Fruit fly (Drosophila melanogaster) whole organism, embryonic: ENCODE data around the gene Cda5.

Experiments used
- ATbp ChIP-seq: fragments of 200-800 bp; sonication (Bioruptor generic); optimal IDR thresholded peaks from 2 replicates; lab custom pipeline; 2017; ENCODE audit warnings: missing biosample characterization, mild to moderate bottlenecking, missing genetic modification characterization, missing genetic modification reagents
- Adf1 ChIP-seq: fragments of 200-800 bp; sonication (Bioruptor generic); IDR thresholded peaks from 2 replicates; pipeline ENCODE4 v1.3.6; 2022; ENCODE audit warnings: missing biosample characterization, missing genetic modification characterization
- Asciz ChIP-seq: fragments of 200-800 bp; sonication (Bioruptor generic); optimal IDR thresholded peaks from 2 replicates; lab custom pipeline; 2017; ENCODE audit warnings: missing biosample characterization, mild to moderate bottlenecking, missing genetic modification characterization, missing genetic modification reagents
- C15 ChIP-seq: fragments of 200-800 bp; sonication (Bioruptor generic); IDR thresholded peaks from 3 replicates; pipeline ENCODE4 v1.3.6; 2022; ENCODE audit warnings: missing biosample characterization, missing genetic modification characterization
- CG10209 ChIP-seq: fragments of 200-800 bp; sonication (Bioruptor generic); optimal IDR thresholded peaks from 3 replicates; lab custom pipeline; 2017; ENCODE audit warnings: missing biosample characterization, mild to moderate bottlenecking, missing genetic modification characterization, missing genetic modification reagents
- CG10462 ChIP-seq: fragments of 200-800 bp; sonication (Bioruptor generic); optimal IDR thresholded peaks from 2 replicates; lab custom pipeline; 2016; ENCODE audit warnings: missing biosample characterization, missing genetic modification characterization
- CG11093 ChIP-seq: fragments of 200-800 bp; sonication (Bioruptor generic); IDR thresholded peaks from 3 replicates; pipeline ENCODE4 v1.3.6; 2022; ENCODE audit warnings: missing biosample characterization, missing genetic modification characterization
- CG12071 ChIP-seq: fragments of 200-800 bp; sonication (Bioruptor generic); optimal IDR thresholded peaks from 3 replicates; lab custom pipeline; 2018; ENCODE audit warnings: missing biosample characterization, mild to moderate bottlenecking, missing genetic modification characterization
- CG1603 ChIP-seq: fragments of 200-800 bp; sonication (Bioruptor generic); optimal IDR thresholded peaks from 2 replicates; lab custom pipeline; 2019; ENCODE audit warnings: missing biosample characterization, mild to moderate bottlenecking, missing genetic modification characterization, moderate library complexity
- CG16813 ChIP-seq: fragments of 200-800 bp; sonication (Bioruptor generic); IDR thresholded peaks from 3 replicates; pipeline ENCODE4 v1.3.6; 2022; ENCODE audit warnings: missing biosample characterization, missing genetic modification characterization; ENCODE audit not compliant: partially characterized antibody
- CG1832 ChIP-seq: fragments of 200-800 bp; sonication (Bioruptor generic); optimal IDR thresholded peaks from 2 replicates; lab custom pipeline; 2017; ENCODE audit warnings: missing biosample characterization, mild to moderate bottlenecking, missing genetic modification characterization, inconsistent platforms
- CG18599 ChIP-seq: fragments of 200-800 bp; sonication (Bioruptor generic); optimal IDR thresholded peaks from 3 replicates; lab custom pipeline; 2017; ENCODE audit warnings: missing biosample characterization, missing genetic modification characterization, mild to moderate bottlenecking, moderate library complexity, missing genetic modification reagents
- CG2712 ChIP-seq: fragments of 200-800 bp; optimal IDR thresholded peaks from 3 replicates; lab custom pipeline; 2019; ENCODE audit warnings: missing biosample characterization, mild to moderate bottlenecking, missing genetic modification characterization, moderate library complexity
- CG2889 ChIP-seq: fragments of 200-800 bp; sonication (Bioruptor generic); IDR thresholded peaks from 3 replicates; pipeline ENCODE4 v1.3.6; 2022; ENCODE audit warnings: missing biosample characterization, missing genetic modification characterization
- CG31441 ChIP-seq: fragments of 200-800 bp; sonication (Bioruptor generic); IDR thresholded peaks from 2 replicates; pipeline ENCODE4 v1.3.6; 2022; ENCODE audit warnings: missing biosample characterization, missing genetic modification characterization
- CG32532 ChIP-seq: fragments of 200-800 bp; sonication (Bioruptor generic); IDR thresholded peaks from 2 replicates; pipeline ENCODE4 v1.3.6; 2022; ENCODE audit warnings: missing biosample characterization, missing genetic modification characterization
- CG4617 ChIP-seq: fragments of 200-800 bp; sonication (Bioruptor generic); optimal IDR thresholded peaks from 3 replicates; lab custom pipeline; 2016; ENCODE audit warnings: missing biosample characterization, missing genetic modification characterization, borderline replicate concordance
- CG7357 ChIP-seq: fragments of 200-800 bp; sonication (Bioruptor generic); IDR thresholded peaks from 3 replicates; pipeline ENCODE4 v1.3.6; 2022; ENCODE audit warnings: missing biosample characterization, missing genetic modification characterization
- CG8388 ChIP-seq: fragments of 200-800 bp; sonication (Bioruptor generic); optimal IDR thresholded peaks from 2 replicates; lab custom pipeline; 2019; ENCODE audit warnings: missing biosample characterization, mild to moderate bottlenecking, missing genetic modification characterization, moderate library complexity
- CG8924 ChIP-seq: fragments of 200-800 bp; optimal IDR thresholded peaks from 3 replicates; lab custom pipeline; 2019; ENCODE audit warnings: missing biosample characterization, mild to moderate bottlenecking, missing genetic modification characterization, moderate library complexity
- CG9817 ChIP-seq: fragments of 200-800 bp; sonication (Bioruptor generic); optimal IDR thresholded peaks from 2 replicates; lab custom pipeline; 2018; ENCODE audit warnings: missing biosample characterization, mild to moderate bottlenecking, missing genetic modification characterization, moderate library complexity
- Dip3 ChIP-seq: fragments of 200-800 bp; sonication (Bioruptor generic); optimal IDR thresholded peaks from 3 replicates; lab custom pipeline; 2016; ENCODE audit warnings: missing biosample characterization, missing genetic modification characterization
- Gsc ChIP-seq: fragments of 200-800 bp; sonication (Bioruptor generic); IDR thresholded peaks from 2 replicates; pipeline ENCODE4 v1.3.6; 2022; ENCODE audit warnings: missing biosample characterization, missing genetic modification characterization
- Hand ChIP-seq: fragments of 200-800 bp; sonication (Bioruptor generic); optimal IDR thresholded peaks from 2 replicates; lab custom pipeline; 2017; ENCODE audit warnings: mild to moderate bottlenecking, missing biosample characterization, missing genetic modification reagents, missing genetic modification characterization
- MBD-R2 ChIP-seq: fragments of 200-800 bp; sonication (Bioruptor generic); IDR thresholded peaks from 2 replicates; pipeline ENCODE4 v1.3.6; 2022; ENCODE audit warnings: missing biosample characterization, missing genetic modification characterization
- Med ChIP-seq: fragments of 200-800 bp; sonication (Bioruptor generic); peaks from one replicate; lab custom pipeline; 2016; ENCODE audit warnings: missing biosample characterization, missing genetic modification characterization, mild to moderate bottlenecking, inconsistent platforms, moderate library complexity
- NfI ChIP-seq: fragments of 200-800 bp; sonication (Bioruptor generic); optimal IDR thresholded peaks from 3 replicates; lab custom pipeline; 2018; ENCODE audit warnings: missing biosample characterization, mild to moderate bottlenecking, missing genetic modification characterization, moderate library complexity
- Oaz ChIP-seq: fragments of 200-800 bp; sonication (Bioruptor generic); IDR thresholded peaks from 2 replicates; pipeline ENCODE4 v1.3.6; 2022; ENCODE audit warnings: missing biosample characterization, missing genetic modification characterization
- Optix ChIP-seq: fragments of 200-800 bp; sonication (Bioruptor generic); IDR thresholded peaks from 3 replicates; pipeline ENCODE4 v1.3.6; 2022; ENCODE audit warnings: missing biosample characterization, missing genetic modification characterization
- Poxn ChIP-seq: fragments of 200-800 bp; sonication (Bioruptor generic); IDR thresholded peaks from 2 replicates; pipeline ENCODE4 v1.3.6; 2022; ENCODE audit warnings: missing biosample characterization, missing genetic modification characterization
- Sry-δ ChIP-seq: fragments of 200-800 bp; sonication (Bioruptor generic); optimal IDR thresholded peaks from 2 replicates; lab custom pipeline; 2016; ENCODE audit warnings: missing biosample characterization, missing genetic modification characterization
- Usf ChIP-seq: fragments of 200-800 bp; sonication (Bioruptor generic); optimal IDR thresholded peaks from 2 replicates; lab custom pipeline; 2017; ENCODE audit warnings: missing genotype, missing biosample characterization, missing genetic modification characterization
- Vsx1 ChIP-seq: fragments of 200-800 bp; sonication (Bioruptor generic); optimal IDR thresholded peaks from 2 replicates; lab custom pipeline; 2017; ENCODE audit warnings: missing biosample characterization, mild to moderate bottlenecking, missing genetic modification characterization, missing genetic modification reagents
- abd-A ChIP-seq: fragments of 200-800 bp; sonication (Bioruptor generic); optimal IDR thresholded peaks from 3 replicates; lab custom pipeline; 2019; ENCODE audit warnings: missing biosample characterization, mild to moderate bottlenecking, missing genetic modification characterization, moderate library complexity
- bcd ChIP-seq: fragments of 200-800 bp; sonication (Bioruptor generic); optimal IDR thresholded peaks from 2 replicates; lab custom pipeline; 2017; ENCODE audit warnings: missing biosample characterization, mild to moderate bottlenecking, missing genetic modification characterization
- cato ChIP-seq: fragments of 200-800 bp; sonication (Bioruptor generic); optimal IDR thresholded peaks from 2 replicates; lab custom pipeline; 2016; ENCODE audit warnings: missing biosample characterization, missing genetic modification characterization, borderline replicate concordance
- crol ChIP-seq: fragments of 200-800 bp; sonication (Bioruptor generic); IDR thresholded peaks from 2 replicates; pipeline ENCODE4 v1.3.6; 2022; ENCODE audit warnings: missing biosample characterization, missing genetic modification characterization
- dm ChIP-seq: fragments of 200-800 bp; sonication (Bioruptor generic); optimal IDR thresholded peaks from 3 replicates; lab custom pipeline; 2016; ENCODE audit warnings: missing biosample characterization, missing genetic modification characterization
- jing ChIP-seq: fragments of 200-800 bp; sonication (Bioruptor generic); optimal IDR thresholded peaks from 2 replicates; lab custom pipeline; 2018; ENCODE audit warnings: missing biosample characterization, mild to moderate bottlenecking, missing genetic modification characterization
- kay ChIP-seq: fragments of 200-800 bp; sonication (Bioruptor generic); optimal IDR thresholded peaks from 2 replicates; lab custom pipeline; 2016; ENCODE audit warnings: missing biosample characterization, missing genetic modification characterization
- ken ChIP-seq: fragments of 200-800 bp; sonication (Bioruptor generic); IDR thresholded peaks from 3 replicates; pipeline ENCODE4 v1.3.6; 2022; ENCODE audit warnings: missing biosample characterization, missing genetic modification characterization
- klu ChIP-seq: fragments of 200-800 bp; sonication (Bioruptor generic); IDR thresholded peaks from 2 replicates; pipeline ENCODE4 v1.3.6; 2022; ENCODE audit warnings: missing biosample characterization, missing genetic modification characterization
- nerfin-1 ChIP-seq: fragments of 200-800 bp; sonication (Bioruptor generic); optimal IDR thresholded peaks from 3 replicates; lab custom pipeline; 2019; ENCODE audit warnings: missing biosample characterization, mild to moderate bottlenecking, missing genetic modification characterization, moderate library complexity
- schlank ChIP-seq: fragments of 200-800 bp; sonication (Bioruptor generic); optimal IDR thresholded peaks from 2 replicates; lab custom pipeline; 2018; ENCODE audit warnings: missing biosample characterization, mild to moderate bottlenecking, missing genetic modification characterization
- seq ChIP-seq: fragments of 200-800 bp; sonication (Bioruptor generic); IDR thresholded peaks from 2 replicates; pipeline ENCODE4 v1.3.6; 2022; ENCODE audit warnings: missing biosample characterization, missing genetic modification characterization
- sim ChIP-seq: fragments of 200-800 bp; sonication (Bioruptor generic); IDR thresholded peaks from 2 replicates; pipeline ENCODE4 v1.3.6; 2022; ENCODE audit warnings: missing biosample characterization, missing genetic modification characterization
- sr ChIP-seq: fragments of 200-800 bp; sonication (Bioruptor generic); IDR thresholded peaks from 3 replicates; pipeline ENCODE4 v1.3.6; 2022; ENCODE audit warnings: missing biosample characterization, missing genetic modification characterization
- vvl ChIP-seq: fragments of 200-800 bp; sonication (Bioruptor generic); IDR thresholded peaks from 2 replicates; pipeline ENCODE4 v1.3.6; 2022; ENCODE audit warnings: missing biosample characterization, missing genetic modification characterization
- zen ChIP-seq: fragments of 200-800 bp; sonication (Bioruptor generic); optimal IDR thresholded peaks from 3 replicates; lab custom pipeline; 2018; ENCODE audit warnings: missing biosample characterization, mild to moderate bottlenecking, missing genetic modification characterization, moderate library complexity

The Cda5 gene

DNA sequence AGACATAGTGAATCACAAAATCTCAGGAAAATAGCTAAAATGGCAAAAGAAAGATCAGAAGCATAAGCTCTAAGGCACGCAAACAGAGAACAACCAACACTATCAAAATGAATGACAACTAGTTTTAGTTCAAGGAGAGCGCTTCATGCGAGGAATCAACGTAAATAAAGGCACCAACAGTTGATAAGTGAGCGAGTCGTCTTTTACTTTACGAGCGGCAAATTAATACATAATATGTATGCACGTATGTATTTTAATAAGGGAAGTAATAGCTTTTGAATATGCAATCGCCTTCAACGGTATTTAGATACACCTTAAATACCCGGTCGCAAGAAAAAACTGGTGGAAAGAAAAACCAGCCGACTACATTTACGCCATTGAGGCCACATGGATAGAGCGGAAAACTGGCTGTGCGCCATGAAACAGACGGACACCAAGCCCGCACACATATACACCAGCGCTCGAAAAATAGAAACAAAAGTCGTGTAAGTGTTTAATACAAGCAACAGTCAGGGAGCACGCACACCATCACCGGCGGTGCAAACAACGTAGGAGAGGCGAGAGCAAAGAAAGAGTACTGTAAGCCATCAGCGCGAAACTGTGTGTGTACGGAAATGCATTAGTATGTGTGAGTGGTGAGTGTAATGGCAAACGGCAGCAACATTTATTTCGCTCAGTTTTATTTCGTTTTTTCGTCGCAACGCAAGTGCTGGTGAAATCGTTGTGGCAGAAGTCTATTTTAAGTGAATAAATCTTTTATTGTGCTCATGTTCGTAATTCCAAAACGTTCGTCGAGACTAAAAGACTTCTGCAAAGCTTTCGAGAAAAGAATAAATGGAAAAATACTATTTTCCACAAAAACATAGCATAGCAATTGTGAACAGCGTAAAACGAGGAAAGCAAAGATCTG is 1.4 kb upstream of the Cda5 start, which contains the start of gene dbr (continued):
- TF ChIP-seq seq (GFP tag; lab: Robert Waterston, UW) = no peak; the same call in 1 of the 2 replicates
- no peak for TF ChIP-seq Asciz (GFP tag; lab: Kevin White, UChicago)
- TF ChIP-seq sim (GFP tag; lab: Robert Waterston, UW) = no peak
- TF ChIP-seq C15 (GFP tag; lab: Robert Waterston, UW) = no peak
- TF ChIP-seq abd-A (tag; lab: Kevin White, UChicago) = peak; percentile 91
- TF ChIP-seq bcd = no peak
- TF ChIP-seq NfI (GFP tag; lab: Kevin White, UChicago) = peak; percentile 26
- peak; percentile 36; the same call in 1 of the 2 replicates for TF ChIP-seq Adf1
- TF ChIP-seq CG11093 (GFP tag; lab: Robert Waterston, UW) = no peak
- TF ChIP-seq crol = no peak; the same call in 1 of the 2 replicates
- TF ChIP-seq sr (GFP tag; lab: Robert Waterston, UW) = no peak
- TF ChIP-seq MBD-R2 = no peak
- TF ChIP-seq CG2712 (tag; lab: Kevin White, UChicago) = peak; percentile 17
- TF ChIP-seq nerfin-1 = peak; percentile 24
- no peak for TF ChIP-seq CG2889 (GFP tag; lab: Robert Waterston, UW)
- no peak for TF ChIP-seq Sry-δ (GFP tag; lab: Kevin White, UChicago)
- TF ChIP-seq Oaz (GFP tag; lab: Robert Waterston, UW) = no peak
- no peak for TF ChIP-seq jing (GFP tag; lab: Kevin White, UChicago)
- TF ChIP-seq Vsx1 (GFP tag; lab: Kevin White, UChicago) = no peak
- TF ChIP-seq Dip3 = no peak
- no peak for TF ChIP-seq klu
- no peak for TF ChIP-seq Gsc (GFP tag; lab: Robert Waterston, UW)
- TF ChIP-seq ATbp (GFP tag; lab: Kevin White, UChicago) = peak; percentile 9
- TF ChIP-seq CG10209 (GFP tag; lab: Kevin White, UChicago) = no peak
- no peak for TF ChIP-seq CG16813 (GFP tag; lab: Robert Waterston, UW)
- TF ChIP-seq CG12071 (GFP tag; lab: Kevin White, UChicago) = no peak
- TF ChIP-seq CG32532 (GFP tag; lab: Robert Waterston, UW) = 0 out of 2 replicates have a peak, but pooled peaks have one; percentile 22
- peak; percentile 62; the same call in 1 of the 2 replicates for TF ChIP-seq vvl (GFP tag; lab: Robert Waterston, UW)
- no peak for TF ChIP-seq CG1832
- TF ChIP-seq cato = no peak
- TF ChIP-seq Optix (GFP tag; lab: Robert Waterston, UW) = no peak
- TF ChIP-seq CG9817 (tag; lab: Kevin White, UChicago) = no peak
- TF ChIP-seq kay = no peak
- no peak for TF ChIP-seq Poxn (GFP tag; lab: Robert Waterston, UW)
- no peak for TF ChIP-seq dm (GFP tag; lab: Kevin White, UChicago)
- no peak for TF ChIP-seq CG31441 (GFP tag; lab: Robert Waterston, UW)
- no peak for TF ChIP-seq zen (tag; lab: Kevin White, UChicago)
- no peak for TF ChIP-seq Usf
- peak; percentile 25 for TF ChIP-seq CG1603 (tag; lab: Kevin White, UChicago)
- TF ChIP-seq CG8388 (GFP tag; lab: Kevin White, UChicago) = no peak
- TF ChIP-seq ken (GFP tag; lab: Robert Waterston, UW) = no peak
- no peak for TF ChIP-seq CG10462
- TF ChIP-seq CG8924 (tag; lab: Kevin White, UChicago) = peak; percentile 63
- TF ChIP-seq Med (GFP tag; lab: Kevin White, UChicago) = peak; percentile 65
- no peak for TF ChIP-seq schlank
- TF ChIP-seq Hand (GFP tag; lab: Kevin White, UChicago) = peak; percentile 68
- TF ChIP-seq CG18599 = peak; percentile 22
- no peak for TF ChIP-seq CG4617
- TF ChIP-seq CG7357 (GFP tag; lab: Robert Waterston, UW) = no peak
